Fruit fly (Drosophila melanogaster) whole organism, wandering third instar larva: ENCODE results near the gene CG13893.

Source experiments
- Abd-B ChIP-seq: fragments of >200 bp; optimal IDR thresholded peaks from 2 replicates; lab custom pipeline; 2017; ENCODE audit warnings: missing biosample characterization, missing genetic modification characterization
- CG32264 ChIP-seq: fragments of 200-800 bp; sonication (Bioruptor generic); optimal IDR thresholded peaks from 2 replicates; lab custom pipeline; 2016; ENCODE audit warnings: missing biosample characterization, missing genetic modification characterization
- CrebA ChIP-seq: fragments of 200-800 bp; sonication (Bioruptor generic); optimal IDR thresholded peaks from 2 replicates; lab custom pipeline; 2016; ENCODE audit warnings: missing biosample characterization, mild to moderate bottlenecking, missing genetic modification characterization, borderline replicate concordance
- Dfd ChIP-seq: fragments of >200 bp; optimal IDR thresholded peaks from 2 replicates; lab custom pipeline; 2017; ENCODE audit warnings: missing biosample characterization, missing genetic modification characterization
- Dif ChIP-seq: fragments of 200-275, 200-300 bp; sonication (Bioruptor generic); optimal IDR thresholded peaks from 2 replicates; lab custom pipeline; 2018; ENCODE audit warnings: missing biosample characterization, missing genetic modification characterization; ENCODE audit not compliant: partially characterized antibody
- GATAd ChIP-seq: sonication (Bioruptor generic); optimal IDR thresholded peaks from 2 replicates; lab custom pipeline; 2016; ENCODE audit warnings: missing biosample characterization, missing genetic modification characterization
- HLH106 ChIP-seq: fragments of 200-800 bp; optimal IDR thresholded peaks from 3 replicates; lab custom pipeline; 2019; ENCODE audit warnings: missing biosample characterization, mild to moderate bottlenecking, missing genetic modification characterization, moderate library complexity
- Hnf4 ChIP-seq: fragments of 200-800 bp; sonication (Bioruptor generic); optimal IDR thresholded peaks from 2 replicates; lab custom pipeline; 2016; ENCODE audit warnings: missing biosample characterization, mild to moderate bottlenecking, missing genetic modification characterization
- Hr83 ChIP-seq: fragments of 200-300 bp; sonication (Bioruptor generic); optimal IDR thresholded peaks from 2 replicates; lab custom pipeline; 2016; ENCODE audit warnings: missing biosample characterization, mild to moderate bottlenecking, missing genetic modification characterization, moderate library complexity; ENCODE audit not compliant: poor library complexity, severe bottlenecking
- Mio ChIP-seq: sonication (Bioruptor generic); optimal IDR thresholded peaks from 2 replicates; lab custom pipeline; 2016; ENCODE audit warnings: missing biosample characterization, missing genetic modification characterization
- Myc ChIP-seq: fragments of >200 bp; optimal IDR thresholded peaks from 2 replicates; lab custom pipeline; 2017
- N ChIP-seq: fragments of >200 bp; optimal IDR thresholded peaks from 2 replicates; lab custom pipeline; 2018; ENCODE audit warnings: missing biosample characterization, missing external identifiers, missing genetic modification characterization
- OdsH ChIP-seq: fragments of 200-800 bp; sonication (Bioruptor generic); optimal IDR thresholded peaks from 2 replicates; lab custom pipeline; 2016; ENCODE audit warnings: missing biosample characterization, mild to moderate bottlenecking, missing genetic modification characterization
- Rel ChIP-seq, 2 experiments: fragments of 200-800 bp; sonication (Bioruptor generic) in 1 of 2; optimal IDR thresholded peaks; 2 replicates in 1 of 2; 3 replicates in 1 of 2; lab custom pipeline; 2016 to 2019; ENCODE audit warnings: mild to moderate bottlenecking in 2 of 2, missing biosample characterization in 2 of 2, missing genetic modification characterization in 2 of 2, moderate library complexity in 1 of 2
- Sp1 ChIP-seq: fragments of 200-800 bp; sonication (Bioruptor generic); optimal IDR thresholded peaks from 3 replicates; lab custom pipeline; 2019; ENCODE audit warnings: missing biosample characterization, mild to moderate bottlenecking, missing genetic modification characterization, moderate library complexity
- Vsx2 ChIP-seq: fragments of 200-300, 225-300 bp; sonication (Bioruptor generic); optimal IDR thresholded peaks from 2 replicates; lab custom pipeline; 2018; ENCODE audit warnings: missing biosample characterization, missing genetic modification characterization; ENCODE audit not compliant: partially characterized antibody
- br ChIP-seq: fragments of 200-800 bp; sonication (Bioruptor generic); optimal IDR thresholded peaks from 2 replicates; lab custom pipeline; 2016; ENCODE audit warnings: missing biosample characterization, missing genetic modification characterization
- brk ChIP-seq: fragments of 200-800 bp; sonication (Bioruptor generic); optimal IDR thresholded peaks from 2 replicates; lab custom pipeline; 2016; ENCODE audit warnings: missing biosample characterization, mild to moderate bottlenecking, missing genetic modification characterization
- dl ChIP-seq, 2 experiments: fragments of 175-275, 200-275 bp in 1 of 2; fragments of 200-275 bp in 1 of 2; sonication (Bioruptor generic); optimal IDR thresholded peaks; lab custom pipeline; 2018; ENCODE audit warnings: mild to moderate bottlenecking in 2 of 2, missing biosample characterization in 2 of 2, missing genetic modification characterization in 2 of 2, moderate library complexity in 2 of 2; ENCODE audit not compliant: partially characterized antibody in 2 of 2, insufficient read depth in 1 of 2
- dmrt93B ChIP-seq: fragments of 200-800 bp; sonication (Bioruptor generic); optimal IDR thresholded peaks from 2 replicates; lab custom pipeline; 2018; ENCODE audit warnings: missing biosample characterization, mild to moderate bottlenecking, missing genetic modification characterization
- dsf ChIP-seq: sonication (Bioruptor generic); optimal IDR thresholded peaks from 2 replicates; lab custom pipeline; 2016; ENCODE audit warnings: missing biosample characterization, missing genetic modification characterization, borderline replicate concordance
- ey ChIP-seq: fragments of 200-800 bp; sonication (Bioruptor generic); optimal IDR thresholded peaks from 2 replicates; lab custom pipeline; 2016; ENCODE audit warnings: missing biosample characterization, missing genetic modification characterization
- foxo ChIP-seq, 2 experiments: fragments of 200-800 bp; sonication (Bioruptor generic); optimal IDR thresholded peaks; 2 replicates in 1 of 2; 3 replicates in 1 of 2; lab custom pipeline; 2016 to 2017; ENCODE audit warnings: missing biosample characterization in 2 of 2, missing genetic modification characterization in 2 of 2
- fru ChIP-seq: fragments of 200-800 bp; sonication (Bioruptor generic); optimal IDR thresholded peaks from 3 replicates; lab custom pipeline; 2016; ENCODE audit warnings: missing biosample characterization, mild to moderate bottlenecking, missing genetic modification characterization
- h ChIP-seq: fragments of 200-800 bp; sonication (Bioruptor generic); optimal IDR thresholded peaks from 3 replicates; lab custom pipeline; 2016; ENCODE audit warnings: missing biosample characterization, mild to moderate bottlenecking, missing genetic modification characterization
- jim ChIP-seq: fragments of 175-275, 200-325 bp; sonication (Bioruptor generic); optimal IDR thresholded peaks from 2 replicates; lab custom pipeline; 2016; ENCODE audit warnings: missing biosample characterization, mild to moderate bottlenecking, missing genetic modification characterization
- lola ChIP-seq: fragments of >200 bp; optimal IDR thresholded peaks from 2 replicates; lab custom pipeline; 2017; ENCODE audit warnings: missing biosample characterization, missing genetic modification characterization
- psq ChIP-seq: fragments of 200-800 bp; sonication (Bioruptor generic); optimal IDR thresholded peaks from 3 replicates; lab custom pipeline; 2017; ENCODE audit warnings: missing biosample characterization, mild to moderate bottlenecking, missing genetic modification characterization, moderate library complexity
- rgr ChIP-seq: fragments of 200-800 bp; sonication (Bioruptor generic); optimal IDR thresholded peaks from 3 replicates; lab custom pipeline; 2016; ENCODE audit warnings: missing biosample characterization, mild to moderate bottlenecking, missing genetic modification characterization
- sv ChIP-seq: fragments of 200-800 bp; sonication (Bioruptor generic); optimal IDR thresholded peaks from 3 replicates; lab custom pipeline; 2016; ENCODE audit warnings: missing biosample characterization, missing genetic modification characterization
- tai ChIP-seq: sonication (Bioruptor generic); optimal IDR thresholded peaks from 2 replicates; lab custom pipeline; 2016; ENCODE audit warnings: missing biosample characterization, missing genetic modification characterization
- usp ChIP-seq: fragments of >200 bp; optimal IDR thresholded peaks from 2 replicates; lab custom pipeline; 2017; ENCODE audit warnings: missing biosample characterization, missing genetic modification characterization

The CG13893 gene

DNA sequence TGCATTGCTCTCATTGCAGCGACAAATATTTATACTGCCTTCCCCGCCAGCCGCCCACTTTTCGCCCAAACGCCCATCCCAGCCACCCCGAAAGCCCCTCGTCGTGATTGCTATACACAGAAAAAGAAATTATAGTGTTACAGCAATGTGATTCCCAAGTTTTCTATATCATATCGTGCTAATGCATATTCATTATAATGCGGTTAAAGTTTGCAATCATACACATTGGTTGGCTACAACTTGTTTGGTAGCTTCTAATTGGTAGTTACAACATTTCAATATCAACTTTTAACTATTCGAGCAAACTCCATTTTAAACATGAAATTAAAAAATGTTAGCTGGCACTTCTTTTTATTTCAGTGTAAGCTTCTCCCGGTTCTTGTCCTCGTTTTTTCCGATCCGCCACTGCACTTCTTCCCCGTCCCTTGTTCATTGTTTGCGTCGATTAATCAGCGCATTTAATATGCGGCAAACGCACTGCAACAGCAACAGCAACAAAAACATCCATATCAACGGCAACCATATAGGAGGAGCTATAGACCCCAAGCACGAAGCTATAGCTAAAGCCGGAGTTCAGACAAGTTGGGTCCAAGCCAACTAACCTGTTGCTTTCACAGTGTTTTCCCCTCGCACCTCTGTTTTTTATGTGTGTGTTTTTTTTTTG lies 37.7 kb downstream of the CG13893 start (continued):
- TF ChIP-seq CG32264 (GFP tag; lab: Kevin White, UChicago) (peak; percentile 27), ey (peak; percentile 80), dl (GFP tag; optimal IDR thresholded peaks at IDR 0.05; lab: Kevin White, UChicago; ENCODE audit: insufficient read depth in 1 of 2, partially characterized antibody in 2 of 2) (no peak)
- TF ChIP-seq, all 38 proteins: peak for 15

DNA sequence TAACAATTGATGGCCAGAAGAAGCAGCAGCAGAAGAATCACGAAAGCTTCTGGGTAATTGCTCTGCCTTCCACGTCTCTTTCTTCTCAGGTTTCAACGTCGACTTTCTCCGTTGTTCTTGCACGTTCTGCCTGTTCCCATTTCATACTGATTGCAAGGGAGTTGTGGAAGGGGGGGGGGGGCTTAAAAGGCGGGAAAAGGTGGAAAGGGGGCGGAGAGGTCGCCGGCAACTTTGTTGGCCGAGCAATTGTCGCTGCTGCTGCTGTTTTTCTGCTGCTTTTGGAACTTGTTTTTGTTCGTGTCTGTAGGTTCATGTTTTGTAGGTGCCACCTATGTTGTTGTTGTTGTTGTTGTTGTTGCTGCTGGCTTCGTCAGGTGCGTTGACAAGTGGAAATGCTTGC lies 38.2 kb downstream of the CG13893 start:
- TF ChIP-seq psq (peak; percentile 73), OdsH (GFP tag; lab: Kevin White, UChicago) (no peak)

DNA sequence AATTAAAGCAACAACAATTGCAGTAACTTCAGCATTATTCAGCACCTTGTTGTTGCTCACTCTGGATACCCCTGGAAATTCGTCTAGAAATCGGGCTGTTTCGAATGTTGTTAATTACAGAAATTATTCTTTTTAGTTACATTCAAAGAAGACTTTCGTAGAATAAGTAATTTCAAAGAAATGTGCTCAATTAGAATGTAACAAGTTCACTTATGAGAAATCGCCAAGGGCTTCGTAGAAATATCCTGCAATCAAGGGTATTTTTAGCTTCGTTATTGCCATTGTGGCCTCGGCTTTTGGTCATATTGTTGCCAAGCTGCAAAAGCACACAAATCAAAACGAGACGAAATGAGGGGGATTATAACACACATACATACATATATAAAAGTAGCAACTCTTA lies 39.9 kb downstream of the CG13893 start:
- TF ChIP-seq Sp1 (GFP tag; lab: Kevin White, UChicago) (no peak), Dfd (GFP tag; lab: Kevin White, UChicago) (no peak), dsf (GFP tag; lab: Kevin White, UChicago) (no peak), foxo (GFP tag; optimal IDR thresholded peaks at IDR 0.05; lab: Kevin White, UChicago) (no peak), GATAd (GFP tag; lab: Kevin White, UChicago) (no peak), Abd-B (GFP tag; lab: Kevin White, UChicago) (no peak), CG32264 (GFP tag; lab: Kevin White, UChicago) (no peak), Hnf4 (GFP tag; lab: Kevin White, UChicago) (no peak), Myc (no peak), sv (no peak), dmrt93B (GFP tag; lab: Kevin White, UChicago) (no peak), usp (GFP tag; lab: Kevin White, UChicago) (no peak), Hr83 (GFP tag; lab: Kevin White, UChicago) (no peak), jim (no peak), br (no peak), CrebA (GFP tag; lab: Kevin White, UChicago) (no peak), OdsH (GFP tag; lab: Kevin White, UChicago) (no peak), lola (no peak), rgr (GFP tag; lab: Kevin White, UChicago) (no peak), psq (no peak)
- TF ChIP-seq, all 38 proteins: peak for 0

DNA sequence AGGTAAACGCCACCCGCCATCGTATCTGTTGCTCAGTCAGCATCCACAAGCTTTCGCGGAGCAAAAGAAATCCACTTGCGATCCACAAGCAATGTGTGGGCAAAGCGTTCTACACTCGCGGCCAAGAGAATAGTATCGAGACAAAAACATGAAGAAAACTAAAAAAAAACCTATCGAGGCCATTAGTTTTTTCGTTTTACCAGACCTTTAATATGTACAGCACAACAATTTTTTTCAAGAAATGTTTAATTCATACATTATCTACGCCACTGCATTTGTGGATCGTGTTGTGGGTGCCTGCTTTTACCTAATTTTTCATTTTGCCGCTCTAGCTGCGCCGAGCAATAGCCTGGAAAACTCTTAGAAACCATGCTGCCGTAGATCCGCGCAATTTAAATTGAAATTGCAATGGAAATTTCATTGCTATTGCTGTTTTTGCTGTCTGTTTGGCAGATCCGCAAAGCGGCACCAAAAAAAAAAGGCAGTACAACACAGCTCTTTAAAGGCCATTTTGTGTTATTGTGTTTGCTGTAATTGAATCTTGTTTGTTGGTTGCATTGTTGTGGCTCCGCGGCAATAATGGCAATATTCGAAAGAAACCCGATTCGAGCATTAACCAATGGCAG lies 40.7 kb downstream of the CG13893 start:
- peak; percentile 4 for TF ChIP-seq HLH106
- peak; percentile 8 for TF ChIP-seq ey
- TF ChIP-seq rgr (GFP tag; lab: Kevin White, UChicago): peak; percentile 14
- no peak for TF ChIP-seq Vsx2 (GFP tag; lab: Kevin White, UChicago)
- TF ChIP-seq Rel (GFP tag; optimal IDR thresholded peaks at IDR 0.05; lab: Kevin White, UChicago): no peak
- no peak for TF ChIP-seq Rel (tag; optimal IDR thresholded peaks at IDR 0.05; lab: Kevin White, UChicago)
- no peak for TF ChIP-seq psq
- TF ChIP-seq brk: no peak
- no peak for TF ChIP-seq Dif (GFP tag; lab: Kevin White, UChicago)
- no peak for TF ChIP-seq CG32264 (GFP tag; lab: Kevin White, UChicago)
- TF ChIP-seq Hr83 (GFP tag; lab: Kevin White, UChicago): no peak
- no peak for TF ChIP-seq Dfd (GFP tag; lab: Kevin White, UChicago)
- TF ChIP-seq tai: no peak
- peak in 1 of 2 experiments; percentile 14 for TF ChIP-seq foxo (GFP tag; optimal IDR thresholded peaks at IDR 0.05; lab: Kevin White, UChicago)
- peak; percentile 13 for TF ChIP-seq fru (GFP tag; lab: Kevin White, UChicago)
- peak; percentile 11 for TF ChIP-seq br
- peak; percentile 2 for TF ChIP-seq sv
- peak; percentile 4 for TF ChIP-seq OdsH (GFP tag; lab: Kevin White, UChicago)
- TF ChIP-seq N (GFP tag; lab: Kevin White, UChicago): no peak
- peak; percentile 44 for TF ChIP-seq h
- TF ChIP-seq Mio (GFP tag; lab: Kevin White, UChicago): no peak
- TF ChIP-seq dl (GFP tag; optimal IDR thresholded peaks at IDR 0.05; lab: Kevin White, UChicago; ENCODE audit: insufficient read depth in 1 of 2, partially characterized antibody in 2 of 2): no peak
